Fruit fly (Drosophila melanogaster) whole organism, embryonic: ENCODE data around the gene CG34461.
A peak's percentile ranks its signal among the peaks of the same experiment; 100 is the strongest.

Experiments
- B-H1 ChIP-seq: fragments of 200-800 bp; sonication (Bioruptor generic); IDR thresholded peaks from 3 replicates; pipeline ENCODE4 v1.3.6; 2022; ENCODE audit warnings: missing biosample characterization, missing genetic modification characterization
- CG10209 ChIP-seq: fragments of 200-800 bp; sonication (Bioruptor generic); optimal IDR thresholded peaks from 3 replicates; lab custom pipeline; 2017; ENCODE audit warnings: missing biosample characterization, mild to moderate bottlenecking, missing genetic modification characterization, missing genetic modification reagents
- CG1024 ChIP-seq: fragments of 200-800 bp; sonication (Bioruptor generic); IDR thresholded peaks from 2 replicates; pipeline ENCODE4 v1.3.6; 2022; ENCODE audit warnings: missing biosample characterization, missing genetic modification characterization
- CG10565 ChIP-seq: fragments of 200-800 bp; sonication (Bioruptor generic); optimal IDR thresholded peaks from 3 replicates; lab custom pipeline; 2016; ENCODE audit warnings: missing biosample characterization, mild to moderate bottlenecking, missing genetic modification characterization
- CG11504 ChIP-seq: fragments of 200-800 bp; sonication (Bioruptor generic); optimal IDR thresholded peaks from 3 replicates; lab custom pipeline; 2019; ENCODE audit warnings: missing biosample characterization, mild to moderate bottlenecking, missing genetic modification characterization, moderate library complexity
- CG11695 ChIP-seq: fragments of 200-800 bp; sonication (Bioruptor generic); IDR thresholded peaks from 3 replicates; pipeline ENCODE4 v1.3.6; 2022; ENCODE audit warnings: missing biosample characterization, missing genetic modification characterization
- CG15479 ChIP-seq: fragments of 200-800 bp; sonication (Bioruptor generic); optimal IDR thresholded peaks from 3 replicates; lab custom pipeline; 2019; ENCODE audit warnings: missing biosample characterization, mild to moderate bottlenecking, missing genetic modification characterization, moderate library complexity
- CG17385 ChIP-seq: fragments of 200-800 bp; sonication (Bioruptor generic); optimal IDR thresholded peaks from 3 replicates; lab custom pipeline; 2018; ENCODE audit warnings: missing biosample characterization, mild to moderate bottlenecking, missing genetic modification characterization
- CG17802 ChIP-seq: fragments of 200-800 bp; sonication (Bioruptor generic); optimal IDR thresholded peaks from 2 replicates; lab custom pipeline; 2018; ENCODE audit warnings: missing biosample characterization, mild to moderate bottlenecking, missing genetic modification characterization, moderate library complexity
- CG18011 ChIP-seq: fragments of 200-800 bp; sonication (Bioruptor generic); optimal IDR thresholded peaks from 2 replicates; lab custom pipeline; 2017; ENCODE audit warnings: missing biosample characterization, missing genetic modification characterization, mild to moderate bottlenecking, moderate library complexity, missing genotype
- CG2129 ChIP-seq: fragments of 200-800 bp; sonication (Bioruptor generic); IDR thresholded peaks from 2 replicates; pipeline ENCODE4 v1.3.6; 2022; ENCODE audit warnings: missing biosample characterization, missing genetic modification characterization; ENCODE audit not compliant: partially characterized antibody
- CG2889 ChIP-seq: fragments of 200-800 bp; sonication (Bioruptor generic); IDR thresholded peaks from 3 replicates; pipeline ENCODE4 v1.3.6; 2022; ENCODE audit warnings: missing biosample characterization, missing genetic modification characterization
- CG32532 ChIP-seq: fragments of 200-800 bp; sonication (Bioruptor generic); IDR thresholded peaks from 2 replicates; pipeline ENCODE4 v1.3.6; 2022; ENCODE audit warnings: missing biosample characterization, missing genetic modification characterization
- CG33557 ChIP-seq: fragments of 200-800 bp; sonication (Bioruptor generic); optimal IDR thresholded peaks from 2 replicates; lab custom pipeline; 2019; ENCODE audit warnings: missing biosample characterization, mild to moderate bottlenecking, missing genetic modification characterization, moderate library complexity
- CG3407 ChIP-seq: fragments of 200-800 bp; sonication (Bioruptor generic); optimal IDR thresholded peaks from 2 replicates; lab custom pipeline; 2018; ENCODE audit warnings: missing biosample characterization, mild to moderate bottlenecking, missing genetic modification characterization
- CG7357 ChIP-seq: fragments of 200-800 bp; sonication (Bioruptor generic); IDR thresholded peaks from 3 replicates; pipeline ENCODE4 v1.3.6; 2022; ENCODE audit warnings: missing biosample characterization, missing genetic modification characterization
- CG7745 ChIP-seq: fragments of 200-800 bp; sonication (Bioruptor generic); optimal IDR thresholded peaks from 2 replicates; lab custom pipeline; 2018; ENCODE audit warnings: missing biosample characterization, mild to moderate bottlenecking, missing genetic modification characterization, moderate library complexity
- CG8478 ChIP-seq: fragments of >200 bp; optimal IDR thresholded peaks from 2 replicates; lab custom pipeline; 2018
- CG8944 ChIP-seq: fragments of 200-800 bp; sonication (Bioruptor generic); optimal IDR thresholded peaks from 3 replicates; lab custom pipeline; 2016; ENCODE audit warnings: missing biosample characterization, missing genetic modification characterization
- CG9437 ChIP-seq: fragments of 200-800 bp; sonication (Bioruptor generic); optimal IDR thresholded peaks from 2 replicates; lab custom pipeline; 2018; ENCODE audit warnings: missing biosample characterization, mild to moderate bottlenecking, missing genetic modification characterization
- Chrac-16 ChIP-seq: fragments of 200-800 bp; sonication (Bioruptor generic); optimal IDR thresholded peaks from 3 replicates; lab custom pipeline; 2016; ENCODE audit warnings: missing biosample characterization, missing genetic modification characterization
- Dbx ChIP-seq: fragments of 200-800 bp; sonication (Bioruptor generic); IDR thresholded peaks from 3 replicates; pipeline ENCODE4 v1.3.6; 2022; ENCODE audit warnings: missing biosample characterization, missing genetic modification characterization
- Deaf1 ChIP-seq: fragments of 200-800 bp; optimal IDR thresholded peaks from 3 replicates; lab custom pipeline; 2019; ENCODE audit warnings: missing biosample characterization, mild to moderate bottlenecking, missing genetic modification characterization, moderate library complexity
- Dek ChIP-seq: fragments of 200-800 bp; sonication (Bioruptor generic); optimal IDR thresholded peaks from 3 replicates; lab custom pipeline; 2019; ENCODE audit warnings: missing biosample characterization, mild to moderate bottlenecking, missing genetic modification characterization, moderate library complexity
- Gsc ChIP-seq: fragments of 200-800 bp; sonication (Bioruptor generic); IDR thresholded peaks from 2 replicates; pipeline ENCODE4 v1.3.6; 2022; ENCODE audit warnings: missing biosample characterization, missing genetic modification characterization
- Med ChIP-seq: fragments of 200-800 bp; sonication (Bioruptor generic); peaks from one replicate; lab custom pipeline; 2016; ENCODE audit warnings: missing biosample characterization, missing genetic modification characterization, mild to moderate bottlenecking, inconsistent platforms, moderate library complexity
- Nf-YA ChIP-seq: fragments of 200-800 bp; sonication (Bioruptor generic); IDR thresholded peaks from 2 replicates; pipeline ENCODE4 v1.3.6; 2022; ENCODE audit warnings: missing biosample characterization, missing genetic modification characterization
- Pdp1 ChIP-seq, 2 experiments: fragments of 200-800 bp; sonication (Bioruptor generic); optimal IDR thresholded peaks; 3 replicates each; lab custom pipeline; 2016; ENCODE audit warnings: missing biosample characterization in 2 of 2, missing genetic modification characterization in 2 of 2, mild to moderate bottlenecking in 1 of 2, moderate library complexity in 1 of 2
- Ravus ChIP-seq: fragments of 200-800 bp; sonication (Bioruptor generic); IDR thresholded peaks from 2 replicates; pipeline ENCODE4 v1.3.6; 2022; ENCODE audit warnings: missing biosample characterization, missing genetic modification characterization
- Usf ChIP-seq: fragments of 200-800 bp; sonication (Bioruptor generic); optimal IDR thresholded peaks from 2 replicates; lab custom pipeline; 2017; ENCODE audit warnings: missing genotype, missing biosample characterization, missing genetic modification characterization
- ab ChIP-seq: fragments of 200-800 bp; sonication (Bioruptor generic); optimal IDR thresholded peaks from 2 replicates; lab custom pipeline; 2016; ENCODE audit warnings: missing biosample characterization, missing genetic modification characterization
- br ChIP-seq: fragments of >200 bp; optimal IDR thresholded peaks from 2 replicates; lab custom pipeline; 2017
- chm ChIP-seq: fragments of 200-800 bp; sonication (Bioruptor generic); IDR thresholded peaks from 2 replicates; pipeline ENCODE4 v1.3.6; 2022; ENCODE audit warnings: missing biosample characterization, missing genetic modification characterization
- ci ChIP-seq: fragments of 200-800 bp; sonication (Bioruptor generic); IDR thresholded peaks from 3 replicates; pipeline ENCODE4 v1.3.6; 2022; ENCODE audit warnings: missing biosample characterization, missing genetic modification characterization
- crol ChIP-seq: fragments of 200-800 bp; sonication (Bioruptor generic); IDR thresholded peaks from 2 replicates; pipeline ENCODE4 v1.3.6; 2022; ENCODE audit warnings: missing biosample characterization, missing genetic modification characterization
- dati ChIP-seq: fragments of 200-800 bp; sonication (Bioruptor generic); IDR thresholded peaks from 2 replicates; pipeline ENCODE4 v1.3.6; 2022; ENCODE audit warnings: missing biosample characterization, missing genetic modification characterization
- dmrt11E ChIP-seq: fragments of 200-800 bp; sonication (Bioruptor generic); optimal IDR thresholded peaks from 3 replicates; lab custom pipeline; 2018; ENCODE audit warnings: missing biosample characterization, mild to moderate bottlenecking, missing genetic modification characterization, moderate library complexity
- exex ChIP-seq: fragments of 200-800 bp; sonication (Bioruptor generic); optimal IDR thresholded peaks from 4 replicates; lab custom pipeline; 2018; ENCODE audit warnings: missing biosample characterization, mild to moderate bottlenecking, missing genetic modification characterization, moderate library complexity
- kay ChIP-seq: fragments of 200-800 bp; sonication (Bioruptor generic); optimal IDR thresholded peaks from 2 replicates; lab custom pipeline; 2016; ENCODE audit warnings: missing biosample characterization, missing genetic modification characterization
- lab ChIP-seq: fragments of 200-800 bp; sonication (Bioruptor generic); optimal IDR thresholded peaks from 3 replicates; lab custom pipeline; 2017; ENCODE audit warnings: missing biosample characterization, missing genetic modification characterization, mild to moderate bottlenecking, moderate library complexity, missing genetic modification reagents
- luna ChIP-seq: fragments of 200-800 bp; sonication (Bioruptor generic); optimal IDR thresholded peaks from 2 replicates; lab custom pipeline; 2016; ENCODE audit warnings: missing biosample characterization, missing genetic modification characterization
- pb ChIP-seq: fragments of 200-800 bp; sonication (Bioruptor generic); optimal IDR thresholded peaks from 3 replicates; lab custom pipeline; 2016; ENCODE audit warnings: missing biosample characterization, missing genetic modification characterization
- pita ChIP-seq: fragments of 200-800 bp; sonication (Bioruptor generic); optimal IDR thresholded peaks from 2 replicates; lab custom pipeline; 2017; ENCODE audit warnings: missing biosample characterization, mild to moderate bottlenecking, missing genetic modification characterization
- rib ChIP-seq: fragments of 200-800 bp; sonication (Bioruptor generic); IDR thresholded peaks from 2 replicates; pipeline ENCODE4 v1.3.6; 2022; ENCODE audit warnings: missing biosample characterization, missing genetic modification characterization
- row ChIP-seq: fragments of 200-800 bp; sonication (Bioruptor generic); IDR thresholded peaks from 3 replicates; pipeline ENCODE4 v1.3.6; 2022; ENCODE audit warnings: missing biosample characterization, missing genetic modification characterization
- sens-2 ChIP-seq: fragments of 200-800 bp; sonication (Bioruptor generic); IDR thresholded peaks from 2 replicates; pipeline ENCODE4 v1.3.6; 2022; ENCODE audit warnings: missing biosample characterization, missing genetic modification characterization
- sim ChIP-seq: fragments of 200-800 bp; sonication (Bioruptor generic); IDR thresholded peaks from 2 replicates; pipeline ENCODE4 v1.3.6; 2022; ENCODE audit warnings: missing biosample characterization, missing genetic modification characterization
- usp ChIP-seq: fragments of >200 bp; optimal IDR thresholded peaks from 2 replicates; lab custom pipeline; 2017; ENCODE audit warnings: missing biosample characterization, missing genetic modification characterization
- zfh2 ChIP-seq: fragments of 200-800 bp; sonication (Bioruptor generic); optimal IDR thresholded peaks from 2 replicates; lab custom pipeline; 2016; ENCODE audit warnings: missing biosample characterization, missing genetic modification characterization

The CG34461 gene

dm6 chr3L:8297488-8297887, 28.2 kb upstream of the CG34461 start (continued):
- no peak for TF ChIP-seq dati
- peak; percentile 65 for TF ChIP-seq exex
- no peak for TF ChIP-seq Ravus
- no peak for TF ChIP-seq Dek (tag; lab: Kevin White, UChicago)
- TF ChIP-seq Pdp1 (GFP tag; optimal IDR thresholded peaks at IDR 0.05; lab: Kevin White, UChicago), result peak in 1 of 2 experiments; percentile 1
- TF ChIP-seq CG11504, result no peak
- no peak for TF ChIP-seq sens-2 (GFP tag; lab: Robert Waterston, UW)
- no peak for TF ChIP-seq zfh2 (GFP tag; lab: Kevin White, UChicago)
- no peak for TF ChIP-seq CG2129 (GFP tag; lab: Robert Waterston, UW)
- peak; percentile 56 for TF ChIP-seq Med (GFP tag; lab: Kevin White, UChicago)
- peak; percentile 63 for TF ChIP-seq CG15479 (GFP tag; lab: Kevin White, UChicago)
- TF ChIP-seq CG7745 (tag; lab: Kevin White, UChicago), result no peak
- TF ChIP-seq lab (GFP tag; lab: Kevin White, UChicago), result peak; percentile 39
- no peak for TF ChIP-seq CG8478 (lab: Kevin White, UChicago)
- no peak for TF ChIP-seq Usf (GFP tag; lab: Kevin White, UChicago)

- TF ChIP-seq CG10565, result no peak
- TF ChIP-seq CG32532 (GFP tag; lab: Robert Waterston, UW), result peak; percentile 84
- peak; percentile 57 for TF ChIP-seq CG3407 (GFP tag; lab: Kevin White, UChicago)
- TF ChIP-seq dmrt11E, result peak; percentile 79
- TF ChIP-seq CG9437 (GFP tag; lab: Kevin White, UChicago), result peak; percentile 59
- peak; percentile 76 for TF ChIP-seq CG10209 (GFP tag; lab: Kevin White, UChicago)
- peak; percentile 39 for TF ChIP-seq CG8944
- TF ChIP-seq CG2889, result peak; percentile 68; the same call in 1 of the 3 replicates
- TF ChIP-seq rib, result peak; percentile 34; the same call in 1 of the 2 replicates
- TF ChIP-seq CG33557 (GFP tag; lab: Kevin White, UChicago), result peak; percentile 36
- TF ChIP-seq kay (GFP tag; lab: Kevin White, UChicago), result peak; percentile 74
- peak; percentile 84 for TF ChIP-seq ci (GFP tag; lab: Robert Waterston, UW)
- peak; percentile 6 for TF ChIP-seq ab
- TF ChIP-seq luna (GFP tag; lab: Kevin White, UChicago), result peak; percentile 58
- no peak for TF ChIP-seq Deaf1 (tag; lab: Kevin White, UChicago)
- TF ChIP-seq Gsc (GFP tag; lab: Robert Waterston, UW), result no peak
- peak; percentile 75; the same call in 2 of the 3 replicates for TF ChIP-seq CG11695 (GFP tag; lab: Robert Waterston, UW)
- no peak; the same call in 1 of the 2 replicates for TF ChIP-seq crol (GFP tag; lab: Robert Waterston, UW)
- peak; percentile 69; the same call in 1 of the 3 replicates for TF ChIP-seq B-H1 (GFP tag; lab: Robert Waterston, UW)
- no peak for TF ChIP-seq br (lab: Kevin White, UChicago)
- no peak for TF ChIP-seq pita (GFP tag; lab: Kevin White, UChicago)
- peak; percentile 23; the same call in 1 of the 3 replicates for TF ChIP-seq CG7357 (GFP tag; lab: Robert Waterston, UW)
- peak; percentile 74 for TF ChIP-seq Nf-YA (GFP tag; lab: Robert Waterston, UW)
- TF ChIP-seq sim (GFP tag; lab: Robert Waterston, UW), result 0 out of 2 replicates have a peak, but pooled peaks have one; percentile 30
- TF ChIP-seq chm (GFP tag; lab: Robert Waterston, UW), result peak; percentile 64
- peak; percentile 68 for TF ChIP-seq row (GFP tag; lab: Robert Waterston, UW)
- peak; percentile 65 for TF ChIP-seq CG17385 (GFP tag; lab: Kevin White, UChicago)
- TF ChIP-seq pb (GFP tag; lab: Kevin White, UChicago), result peak; percentile 27
- peak; percentile 56 for TF ChIP-seq CG17802
- TF ChIP-seq usp, result no peak
- TF ChIP-seq CG1024, result peak; percentile 40
- peak; percentile 85 for TF ChIP-seq Dbx (GFP tag; lab: Robert Waterston, UW)
- peak; percentile 72 for TF ChIP-seq CG18011
- TF ChIP-seq Chrac-16 (GFP tag; lab: Kevin White, UChicago), result peak; percentile 86
Observed at dm6 chr3L:8299224-8300130, 26.2 kb upstream of the CG34461 start, which contains the start of the genes Arl5 and CG13671. Gene Arl5, minus strand, starts transcription at chr3L:8299839. Gene CG13671, plus strand, starts transcription at chr3L:8300064.
